Worm (Caenorhabditis elegans) whole organism, early embryonic: ENCODE measurements around the gene lys-10.

ENCODE experiments used
- B0310.2 ChIP-seq: sonication (generic microtip); optimal IDR thresholded peaks from 2 replicates; lab custom pipeline; 2016; ENCODE audit warnings: mild to moderate bottlenecking, missing genetic modification characterization, missing compliant biosample characterization
- F13C5.2 ChIP-seq: sonication (generic microtip); optimal IDR thresholded peaks from 2 replicates; lab custom pipeline; 2017; ENCODE audit warnings: mild to moderate bottlenecking, missing genetic modification characterization, inconsistent platforms, missing compliant biosample characterization
- ama-1 ChIP-seq: fragments of 150-350 bp; optimal IDR thresholded peaks from 2 replicates; lab custom pipeline; 2014
- ceh-36 ChIP-seq: sonication (generic microtip); optimal IDR thresholded peaks from 2 replicates; lab custom pipeline; 2016; ENCODE audit warnings: missing genetic modification characterization, inconsistent platforms, missing compliant biosample characterization
- ets-7 ChIP-seq: sonication (generic microtip); optimal IDR thresholded peaks from 2 replicates; lab custom pipeline; 2016; ENCODE audit warnings: missing genotype, missing genetic modification characterization, missing compliant biosample characterization
- flt-1 ChIP-seq: fragments of 200-800 bp; sonication (Bioruptor generic); IDR thresholded peaks from 2 replicates; pipeline ENCODE4 v1.3.6; 2022; ENCODE audit warnings: missing genetic modification characterization, missing compliant biosample characterization
- hmg-4 ChIP-seq: fragments of 200-800 bp; sonication (Bioruptor generic); optimal IDR thresholded peaks from 2 replicates; lab custom pipeline; 2018; ENCODE audit warnings: mild to moderate bottlenecking, missing genetic modification characterization, missing compliant biosample characterization
- hnd-1 ChIP-seq: sonication (generic microtip); optimal IDR thresholded peaks from 2 replicates; lab custom pipeline; 2016; ENCODE audit warnings: missing genetic modification characterization, missing compliant biosample characterization
- pes-1 ChIP-seq: fragments of 200-800 bp; sonication (Bioruptor generic); IDR thresholded peaks from 2 replicates; pipeline ENCODE4 v1.3.6; 2022; ENCODE audit warnings: missing genetic modification reagents, missing genetic modification characterization, missing compliant biosample characterization
- sea-1 ChIP-seq: fragments of 200-800 bp; sonication (Bioruptor generic); conservative IDR thresholded peaks from 2 replicates; pipeline ENCODE4 v1.3.6; 2022; ENCODE audit warnings: missing genetic modification characterization, missing compliant biosample characterization
- tbx-11 ChIP-seq: fragments of 200-800 bp; sonication (Bioruptor generic); IDR thresholded peaks from 2 replicates; pipeline ENCODE4 v1.3.6; 2022; ENCODE audit warnings: missing genetic modification characterization, missing compliant biosample characterization
- tbx-37 ChIP-seq: fragments of 200-800 bp; sonication (Bioruptor generic); conservative IDR thresholded peaks from 2 replicates; pipeline ENCODE4 v1.3.6; 2022; ENCODE audit warnings: missing genetic modification reagents, missing genetic modification characterization, missing compliant biosample characterization
- tra-4 ChIP-seq: sonication (generic microtip); optimal IDR thresholded peaks from 2 replicates; lab custom pipeline; 2017; ENCODE audit warnings: missing genetic modification characterization, missing compliant biosample characterization

ce11 chrIV:8367887-8368286, 35.3 kb downstream of the lys-10 start:
- TF ChIP-seq ets-7 (tag; lab: Kevin White, UChicago) (no peak), ama-1 (lab: Kevin White, UChicago) (no peak), pes-1 (GFP tag; lab: Robert Waterston, UW) (no peak), tra-4 (tag; lab: Kevin White, UChicago) (no peak), B0310.2 (tag; lab: Kevin White, UChicago) (no peak), F13C5.2 (tag; lab: Kevin White, UChicago) (no peak), hmg-4 (GFP tag; lab: Kevin White, UChicago) (no peak), ceh-36 (tag; lab: Kevin White, UChicago) (no peak), tbx-37 (no peak), flt-1 (GFP tag; lab: Robert Waterston, UW) (no peak), tbx-11 (no peak), sea-1 (GFP tag; lab: Robert Waterston, UW) (no peak), hnd-1 (no peak)
